Worm (Caenorhabditis elegans): ENCODE measurements around the gene srh-4.

The srh-4 gene

ce11 chrV:4010170-4010569 lies at the start of gene srh-4:
Gene srh-4, plus strand, starts transcription at chrV:4010470.
- TF ChIP-seq B0310.2 (tag; optimal IDR thresholded peaks at IDR 0.05) (no peak), aly-1 (tag; optimal IDR thresholded peaks at IDR 0.05) (no peak), tbx-37 (GFP tag; conservative IDR thresholded peaks at IDR 0.05) (no peak), ceh-36 (tag; optimal IDR thresholded peaks at IDR 0.05) (no peak)

- TF ChIP-seq sea-1 (GFP tag; conservative IDR thresholded peaks at IDR 0.05) (no peak), pes-1 (GFP tag; IDR thresholded peaks at IDR 0.05) (no peak), aly-1 (tag; optimal IDR thresholded peaks at IDR 0.05) (no peak)
These were observed 49.0 kb upstream of the srh-4 start, which contains the start of gene cyp-34A6 for ce11 chrV:3961235-3961634. Gene cyp-34A6, minus strand, starts transcription at chrV:3961335.

ce11 chrV:3963715-3964114 lies 46.6 kb upstream of the srh-4 start, which contains the start of gene cyp-34A7:
Gene cyp-34A7, minus strand, starts transcription at chrV:3963815.
- TF ChIP-seq flt-1 (GFP tag; IDR thresholded peaks at IDR 0.05) (no peak), ama-1 (optimal IDR thresholded peaks at IDR 0.05) (no peak), aly-1 (tag; optimal IDR thresholded peaks at IDR 0.05) (no peak), ceh-13 (GFP tag; optimal IDR thresholded peaks at IDR 0.05) (no peak), hnd-1 (tag; optimal IDR thresholded peaks at IDR 0.05) (no peak), sea-1 (GFP tag; conservative IDR thresholded peaks at IDR 0.05) (no peak), pes-1 (GFP tag; IDR thresholded peaks at IDR 0.05) (no peak), scrt-1 (GFP tag; IDR thresholded peaks at IDR 0.05) (no peak), B0310.2 (tag; optimal IDR thresholded peaks at IDR 0.05) (no peak), ceh-36 (tag; optimal IDR thresholded peaks at IDR 0.05) (no peak)

- TF ChIP-seq tbx-37 (GFP tag; conservative IDR thresholded peaks at IDR 0.05) (no peak), aly-1 (tag; optimal IDR thresholded peaks at IDR 0.05) (no peak), hmg-4 (GFP tag; optimal IDR thresholded peaks at IDR 0.05) (no peak), tbx-11 (GFP tag; IDR thresholded peaks at IDR 0.05) (no peak), tra-4 (tag; optimal IDR thresholded peaks at IDR 0.05) (no peak), scrt-1 (GFP tag; IDR thresholded peaks at IDR 0.05) (no peak), pes-1 (GFP tag; IDR thresholded peaks at IDR 0.05) (no peak), ets-7 (tag; optimal IDR thresholded peaks at IDR 0.05) (no peak), hmbx-1 (tag; optimal IDR thresholded peaks at IDR 0.05) (no peak), F13C5.2 (tag; optimal IDR thresholded peaks at IDR 0.05) (no peak), hnd-1 (tag; optimal IDR thresholded peaks at IDR 0.05) (no peak), ceh-13 (GFP tag; optimal IDR thresholded peaks at IDR 0.05) (no peak), ama-1 (optimal IDR thresholded peaks at IDR 0.05) (no peak), B0310.2 (tag; optimal IDR thresholded peaks at IDR 0.05) (no peak), flt-1 (GFP tag; IDR thresholded peaks at IDR 0.05) (no peak)
These were observed 42.5 kb upstream of the srh-4 start, which contains the start of gene cyp-34A8 for ce11 chrV:3967762-3968161. Gene cyp-34A8, minus strand, starts transcription at chrV:3967823.

ce11 chrV:3968929-3969328 lies 41.3 kb upstream of the srh-4 start:
- TF ChIP-seq flt-1 (GFP tag; IDR thresholded peaks at IDR 0.05) (no peak), ets-7 (tag; optimal IDR thresholded peaks at IDR 0.05) (no peak), tbx-37 (GFP tag; conservative IDR thresholded peaks at IDR 0.05) (no peak), sea-1 (GFP tag; conservative IDR thresholded peaks at IDR 0.05) (no peak), hnd-1 (tag; optimal IDR thresholded peaks at IDR 0.05) (no peak), pes-1 (GFP tag; IDR thresholded peaks at IDR 0.05) (no peak), ceh-36 (tag; optimal IDR thresholded peaks at IDR 0.05) (no peak), hmg-4 (GFP tag; optimal IDR thresholded peaks at IDR 0.05) (no peak), tra-4 (tag; optimal IDR thresholded peaks at IDR 0.05) (no peak), hmbx-1 (tag; optimal IDR thresholded peaks at IDR 0.05) (no peak), B0310.2 (tag; optimal IDR thresholded peaks at IDR 0.05) (no peak), F13C5.2 (tag; optimal IDR thresholded peaks at IDR 0.05) (no peak), ama-1 (optimal IDR thresholded peaks at IDR 0.05) (no peak), tbx-11 (GFP tag; IDR thresholded peaks at IDR 0.05) (no peak), scrt-1 (GFP tag; IDR thresholded peaks at IDR 0.05) (no peak)

ce11 chrV:3969664-3970063 lies 40.6 kb upstream of the srh-4 start:
- no peak for TF ChIP-seq tbx-11 (GFP tag; IDR thresholded peaks at IDR 0.05)
- TF ChIP-seq aly-1 (tag; optimal IDR thresholded peaks at IDR 0.05): no peak
- no peak for TF ChIP-seq hmbx-1 (tag; optimal IDR thresholded peaks at IDR 0.05)
- no peak for TF ChIP-seq pes-1 (GFP tag; IDR thresholded peaks at IDR 0.05)
- TF ChIP-seq sea-1 (GFP tag; conservative IDR thresholded peaks at IDR 0.05): no peak
- no peak for TF ChIP-seq tbx-37 (GFP tag; conservative IDR thresholded peaks at IDR 0.05)
- no peak for TF ChIP-seq flt-1 (GFP tag; IDR thresholded peaks at IDR 0.05)
- no peak for TF ChIP-seq hmg-4 (GFP tag; optimal IDR thresholded peaks at IDR 0.05)
- no peak for TF ChIP-seq F13C5.2 (tag; optimal IDR thresholded peaks at IDR 0.05)
- no peak for TF ChIP-seq ets-7 (tag; optimal IDR thresholded peaks at IDR 0.05)
- no peak for TF ChIP-seq ceh-13 (GFP tag; optimal IDR thresholded peaks at IDR 0.05)
- TF ChIP-seq B0310.2 (tag; optimal IDR thresholded peaks at IDR 0.05): no peak
- TF ChIP-seq tra-4 (tag; optimal IDR thresholded peaks at IDR 0.05): no peak
- TF ChIP-seq ama-1 (optimal IDR thresholded peaks at IDR 0.05): no peak
- TF ChIP-seq hnd-1 (tag; optimal IDR thresholded peaks at IDR 0.05): no peak
- TF ChIP-seq scrt-1 (GFP tag; IDR thresholded peaks at IDR 0.05): no peak
- TF ChIP-seq ceh-36 (tag; optimal IDR thresholded peaks at IDR 0.05): no peak

- TF ChIP-seq B0310.2 (tag; optimal IDR thresholded peaks at IDR 0.05): no peak
- TF ChIP-seq hnd-1 (tag; optimal IDR thresholded peaks at IDR 0.05): no peak
These were observed 39.9 kb upstream of the srh-4 start, which contains the start of gene cyp-34A9 for ce11 chrV:3970410-3970809. Gene cyp-34A9, minus strand, starts transcription at chrV:3970540.

ce11 chrV:3972846-3973245 lies 37.4 kb upstream of the srh-4 start, which contains the start of gene cyp-34A10:
Gene cyp-34A10, minus strand, starts transcription at chrV:3972991.
- TF ChIP-seq ceh-36 (tag; optimal IDR thresholded peaks at IDR 0.05): no peak
- TF ChIP-seq flt-1 (GFP tag; IDR thresholded peaks at IDR 0.05): no peak
- TF ChIP-seq hmbx-1 (tag; optimal IDR thresholded peaks at IDR 0.05): no peak
- no peak for TF ChIP-seq aly-1 (tag; optimal IDR thresholded peaks at IDR 0.05)
- TF ChIP-seq ets-7 (tag; optimal IDR thresholded peaks at IDR 0.05): no peak
- TF ChIP-seq hmg-4 (GFP tag; optimal IDR thresholded peaks at IDR 0.05): no peak
- no peak for TF ChIP-seq pes-1 (GFP tag; IDR thresholded peaks at IDR 0.05)
- no peak for TF ChIP-seq scrt-1 (GFP tag; IDR thresholded peaks at IDR 0.05)
- TF ChIP-seq tbx-11 (GFP tag; IDR thresholded peaks at IDR 0.05): no peak
- no peak for TF ChIP-seq tbx-37 (GFP tag; conservative IDR thresholded peaks at IDR 0.05)
- TF ChIP-seq F13C5.2 (tag; optimal IDR thresholded peaks at IDR 0.05): no peak
- TF ChIP-seq B0310.2 (tag; optimal IDR thresholded peaks at IDR 0.05): no peak
- no peak for TF ChIP-seq tra-4 (tag; optimal IDR thresholded peaks at IDR 0.05)
- TF ChIP-seq sea-1 (GFP tag; conservative IDR thresholded peaks at IDR 0.05): no peak
- TF ChIP-seq ama-1 (optimal IDR thresholded peaks at IDR 0.05): no peak
- no peak for TF ChIP-seq hnd-1 (tag; optimal IDR thresholded peaks at IDR 0.05)
- no peak for TF ChIP-seq ceh-13 (GFP tag; optimal IDR thresholded peaks at IDR 0.05)

Data from whole organism, early embryonic.